Fruit fly (Drosophila melanogaster): ENCODE results near the gene GATAe.

- TF ChIP-seq CG32121 (GFP tag; IDR thresholded peaks at IDR 0.05) (peak; percentile 33; the same call in 1 of the 2 replicates), fd96Ca (GFP tag; IDR thresholded peaks at IDR 0.05) (0 out of 3 replicates have a peak, but pooled peaks have one; percentile 29), CG17806 (tag; optimal IDR thresholded peaks at IDR 0.05) (no peak), CG12605 (GFP tag; IDR thresholded peaks at IDR 0.05) (no peak), CG34367 (tag; optimal IDR thresholded peaks at IDR 0.05) (no peak), Pif1B (GFP tag; optimal IDR thresholded peaks at IDR 0.05) (no peak), CG13204 (GFP tag; optimal IDR thresholded peaks at IDR 0.05) (no peak), CG10348 (GFP tag; IDR thresholded peaks at IDR 0.05) (no peak), EcR (GFP tag; optimal IDR thresholded peaks at IDR 0.05) (peak; percentile 20)
Measured at dm6 chr3R:16025587-16026223, 16.8 kb downstream of the GATAe start, which contains the start of gene pnr.
